Worm (Caenorhabditis elegans): ENCODE measurements around the gene jtr-1.

jtr-1 gene

DNA sequence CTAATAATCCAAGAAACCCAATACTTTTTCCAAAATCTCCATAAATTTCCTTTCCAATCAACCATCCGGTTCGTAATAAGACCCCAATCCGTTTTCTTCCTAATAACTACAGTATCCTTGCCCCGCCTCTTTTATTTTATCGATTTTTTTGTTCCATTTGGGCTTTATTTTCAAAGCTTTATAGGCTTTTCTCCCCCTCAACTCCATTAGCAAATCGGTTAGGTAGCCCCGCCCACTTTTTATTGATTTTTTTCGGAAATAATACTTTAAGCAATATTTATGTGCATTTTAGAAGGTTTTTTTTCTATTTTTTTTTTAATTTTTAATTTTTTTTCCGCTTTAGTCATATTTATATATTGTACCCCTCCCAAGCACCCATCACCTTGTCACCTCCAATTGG is 20.7 kb upstream of the jtr-1 start:
- TF ChIP-seq ceh-83 (GFP tag; optimal IDR thresholded peaks at IDR 0.05) (no peak), nhr-2 (tag; optimal IDR thresholded peaks at IDR 0.05) (no peak), elt-1 (tag; optimal IDR thresholded peaks at IDR 0.05; ENCODE audit: borderline replicate concordance, insufficient read depth) (no peak)

- TF ChIP-seq mab-5 (tag; optimal IDR thresholded peaks at IDR 0.05): no peak
Measured at ce11 chrIV:1403960-1404359, 16.8 kb upstream of the jtr-1 start.

- TF ChIP-seq ces-1 (GFP tag; optimal IDR thresholded peaks at IDR 0.05): no peak
- no peak for TF ChIP-seq ztf-11 (tag; optimal IDR thresholded peaks at IDR 0.05)
- no peak for TF ChIP-seq drap-1 (GFP tag; optimal IDR thresholded peaks at IDR 0.05)
- no peak for TF ChIP-seq cnd-1 (tag; optimal IDR thresholded peaks at IDR 0.05)
- TF ChIP-seq bed-3 (GFP tag; optimal IDR thresholded peaks at IDR 0.05): no peak
- no peak for TF ChIP-seq ham-2 (GFP tag; optimal IDR thresholded peaks at IDR 0.05)
- no peak for TF ChIP-seq hlh-1 (tag; optimal IDR thresholded peaks at IDR 0.05)
- no peak for TF ChIP-seq nhr-237 (tag; optimal IDR thresholded peaks at IDR 0.05)
- no peak for TF ChIP-seq nhr-2 (tag; optimal IDR thresholded peaks at IDR 0.05)
- TF ChIP-seq nhr-76 (tag; optimal IDR thresholded peaks at IDR 0.05): no peak
- no peak for TF ChIP-seq nhr-28 (tag; optimal IDR thresholded peaks at IDR 0.05)
- no peak for TF ChIP-seq ceh-83 (GFP tag; optimal IDR thresholded peaks at IDR 0.05)
Measured at ce11 chrIV:1405780-1406179, 14.9 kb upstream of the jtr-1 start.

DNA sequence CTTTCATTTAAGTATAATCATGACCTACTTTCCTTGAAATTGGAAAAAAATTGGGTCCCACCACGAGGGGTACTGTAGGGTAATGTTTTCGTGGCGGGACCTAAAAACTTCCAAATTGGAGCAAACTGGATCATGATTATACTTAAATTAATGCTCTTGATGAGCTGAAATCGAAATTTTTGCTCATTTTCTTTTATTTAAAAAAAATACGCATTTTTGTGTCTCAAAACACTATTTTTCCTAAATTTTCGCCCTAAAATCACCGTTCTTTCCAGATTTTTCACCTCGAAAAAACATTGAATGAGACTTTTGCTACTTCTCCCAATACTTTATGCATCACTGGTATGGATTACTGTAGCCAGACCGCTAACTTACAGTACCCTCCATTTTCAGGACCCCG is 14.5 kb upstream of the jtr-1 start, which contains the start of gene spp-31:
Gene spp-31 (plus strand): TSS at position 301 of the 400 bp plus-strand sequence.
- TF ChIP-seq lsy-2 (tag; optimal IDR thresholded peaks at IDR 0.05): no peak
- no peak for TF ChIP-seq blmp-1 (tag; optimal IDR thresholded peaks at IDR 0.05)
- TF ChIP-seq ceh-83 (GFP tag; optimal IDR thresholded peaks at IDR 0.05): no peak
- no peak for TF ChIP-seq M03D4.4 (tag; optimal IDR thresholded peaks at IDR 0.05)
- TF ChIP-seq sem-2 (GFP tag; optimal IDR thresholded peaks at IDR 0.05): no peak
- no peak for TF ChIP-seq cnd-1 (tag; optimal IDR thresholded peaks at IDR 0.05)
- no peak for TF ChIP-seq mab-5 (tag; optimal IDR thresholded peaks at IDR 0.05)
- TF ChIP-seq hlh-1 (tag; optimal IDR thresholded peaks at IDR 0.05): no peak
- no peak for TF ChIP-seq elt-1 (tag; optimal IDR thresholded peaks at IDR 0.05; ENCODE audit: borderline replicate concordance, insufficient read depth)
- no peak for TF ChIP-seq ces-1 (GFP tag; optimal IDR thresholded peaks at IDR 0.05)
- TF ChIP-seq nhr-28 (tag; optimal IDR thresholded peaks at IDR 0.05): no peak

ce11 chrIV:1407049-1407448 is 13.7 kb upstream of the jtr-1 start:
- TF ChIP-seq ceh-83 (GFP tag; optimal IDR thresholded peaks at IDR 0.05) (no peak), ztf-11 (tag; optimal IDR thresholded peaks at IDR 0.05) (no peak), cnd-1 (tag; optimal IDR thresholded peaks at IDR 0.05) (no peak), pha-4 (tag; optimal IDR thresholded peaks at IDR 0.05) (no peak)

DNA sequence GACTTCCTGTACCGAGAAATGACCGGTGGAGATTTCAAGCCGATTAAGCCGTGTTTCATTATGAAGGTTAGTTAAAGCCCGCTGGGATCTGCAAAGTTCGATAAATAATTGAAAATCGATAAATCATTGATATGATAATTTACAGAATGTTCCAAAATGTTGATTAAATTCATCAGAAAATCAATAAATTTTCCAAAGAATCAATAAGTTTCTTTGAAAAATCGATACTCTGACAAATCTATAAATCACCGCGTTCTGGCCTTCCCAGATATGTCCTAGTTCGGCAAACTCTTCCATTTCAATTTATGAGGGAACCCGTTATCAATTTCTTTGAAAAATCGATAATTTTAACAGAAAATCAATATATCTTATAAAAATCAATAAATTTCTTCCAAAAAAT is 13.2 kb upstream of the jtr-1 start:
- TF ChIP-seq mls-2 (tag; optimal IDR thresholded peaks at IDR 0.05): no peak
- no peak for TF ChIP-seq zip-8 (tag; optimal IDR thresholded peaks at IDR 0.05)
- no peak for TF ChIP-seq pha-4 (tag; optimal IDR thresholded peaks at IDR 0.05)
- TF ChIP-seq mep-1 (tag; optimal IDR thresholded peaks at IDR 0.05): no peak
- no peak for TF ChIP-seq elt-1 (tag; optimal IDR thresholded peaks at IDR 0.05; ENCODE audit: borderline replicate concordance, insufficient read depth)
- TF ChIP-seq ham-2 (GFP tag; optimal IDR thresholded peaks at IDR 0.05): no peak
- no peak for TF ChIP-seq unc-62 (GFP tag; optimal IDR thresholded peaks at IDR 0.05)
- no peak for TF ChIP-seq lsy-2 (tag; optimal IDR thresholded peaks at IDR 0.05)
- TF ChIP-seq ces-1 (GFP tag; optimal IDR thresholded peaks at IDR 0.05): no peak
- no peak for TF ChIP-seq unc-120 (tag; optimal IDR thresholded peaks at IDR 0.05; ENCODE audit: poor library complexity, severe bottlenecking)
- no peak for TF ChIP-seq nhr-28 (tag; optimal IDR thresholded peaks at IDR 0.05)

DNA sequence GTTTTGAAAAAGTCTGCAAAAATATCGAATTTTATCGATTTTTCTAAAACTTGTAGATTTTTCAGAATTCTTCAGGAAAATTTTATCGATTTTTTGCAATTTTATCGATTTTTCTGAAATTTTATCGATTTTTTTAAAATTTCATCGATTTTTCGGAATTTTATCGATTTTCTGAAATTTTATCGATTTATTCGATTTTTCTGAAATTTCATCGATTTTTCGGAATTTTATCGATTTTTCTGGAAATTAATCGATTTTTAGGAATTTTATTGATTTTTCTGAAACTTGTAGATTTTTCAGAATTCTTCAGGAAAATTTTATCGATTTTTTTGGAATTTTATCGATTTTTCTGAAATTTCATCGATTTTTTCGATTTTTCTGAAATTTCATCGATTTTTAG is 12.6 kb upstream of the jtr-1 start:
- TF ChIP-seq sem-2 (GFP tag; optimal IDR thresholded peaks at IDR 0.05) (no peak), elt-1 (tag; optimal IDR thresholded peaks at IDR 0.05; ENCODE audit: borderline replicate concordance, insufficient read depth) (no peak), pha-4 (tag; optimal IDR thresholded peaks at IDR 0.05) (no peak), ztf-11 (tag; optimal IDR thresholded peaks at IDR 0.05) (no peak), blmp-1 (tag; optimal IDR thresholded peaks at IDR 0.05) (no peak), bed-3 (GFP tag; optimal IDR thresholded peaks at IDR 0.05) (no peak), ces-1 (GFP tag; optimal IDR thresholded peaks at IDR 0.05) (peak; percentile 9), sptf-1 (tag; optimal IDR thresholded peaks at IDR 0.05) (no peak), unc-62 (GFP tag; optimal IDR thresholded peaks at IDR 0.05) (no peak), elt-3 (tag; optimal IDR thresholded peaks at IDR 0.05) (no peak), ham-2 (GFP tag; optimal IDR thresholded peaks at IDR 0.05) (no peak), hlh-1 (tag; optimal IDR thresholded peaks at IDR 0.05) (no peak), ceh-39 (tag; optimal IDR thresholded peaks at IDR 0.05) (peak; percentile 6)

Measured in whole organism, mixed stage, embryonic.